Worm (Caenorhabditis elegans) whole organism, L2 larva: ENCODE results near the gene F20C5.11.

Experiments used
- aly-2 ChIP-seq: fragments of 150-350 bp; optimal IDR thresholded peaks from 2 replicates; lab custom pipeline; 2014; ENCODE audit warnings: missing biosample characterization, missing genetic modification characterization
- ceh-82 ChIP-seq: fragments of 150-350 bp; optimal IDR thresholded peaks from 2 replicates; lab custom pipeline; 2014; ENCODE audit warnings: missing biosample characterization, missing genetic modification characterization
- fos-1 ChIP-seq: fragments of 150-350 bp; optimal IDR thresholded peaks from 2 replicates; lab custom pipeline; 2014; ENCODE audit warnings: missing biosample characterization, missing genetic modification characterization
- lin-39 ChIP-seq: fragments of 150-350 bp; optimal IDR thresholded peaks from 2 replicates; lab custom pipeline; 2014; ENCODE audit warnings: missing biosample characterization, missing genetic modification reagents, missing genetic modification characterization
- nhr-10 ChIP-seq: sonication (generic microtip); optimal IDR thresholded peaks from 2 replicates; lab custom pipeline; 2017; ENCODE audit warnings: missing biosample characterization, missing genetic modification characterization
- nhr-12 ChIP-seq: fragments of 150-350 bp; optimal IDR thresholded peaks from 2 replicates; lab custom pipeline; 2014; ENCODE audit warnings: missing biosample characterization, missing genetic modification characterization
- nhr-77 ChIP-seq: fragments of 150-350 bp; optimal IDR thresholded peaks from 2 replicates; lab custom pipeline; 2014; ENCODE audit warnings: missing biosample characterization, missing genetic modification characterization
- skn-1 ChIP-seq: sonication (generic microtip); optimal IDR thresholded peaks from 2 replicates; lab custom pipeline; 2017; ENCODE audit warnings: missing biosample characterization, missing genetic modification characterization
- sma-3 ChIP-seq: sonication (generic microtip); optimal IDR thresholded peaks from 2 replicates; lab custom pipeline; 2016; ENCODE audit warnings: missing genetic modification reagents, missing genetic modification characterization, missing compliant biosample characterization
- unc-39 ChIP-seq: fragments of 150-350 bp; optimal IDR thresholded peaks from 2 replicates; lab custom pipeline; 2014; ENCODE audit warnings: missing biosample characterization, missing genetic modification characterization
- unc-55 ChIP-seq: fragments of 150-350 bp; sonication (generic microtip); optimal IDR thresholded peaks from 3 replicates; lab custom pipeline; 2014; ENCODE audit warnings: missing biosample characterization, missing genetic modification reagents, missing genetic modification characterization

- TF ChIP-seq skn-1 (tag; lab: Kevin White, UChicago) (no peak), fos-1 (tag; lab: Kevin White, UChicago) (no peak), nhr-77 (tag; lab: Kevin White, UChicago) (no peak), nhr-10 (tag; lab: Kevin White, UChicago) (no peak), nhr-12 (tag; lab: Kevin White, UChicago) (no peak), aly-2 (tag; lab: Kevin White, UChicago) (no peak), unc-55 (GFP tag; lab: Kevin White, UChicago) (no peak), sma-3 (GFP tag; lab: Kevin White, UChicago) (no peak), unc-39 (tag; lab: Kevin White, UChicago) (no peak), ceh-82 (no peak), lin-39 (tag; lab: Kevin White, UChicago) (no peak)
These were observed 39.0 kb downstream of the F20C5.11 start for ce11 chrIV:8722801-8723200.
